Worm (Caenorhabditis elegans) whole organism, early embryonic: ENCODE measurements around the gene str-207.

Experiments
- ets-7 ChIP-seq: sonication (generic microtip); optimal IDR thresholded peaks from 2 replicates; lab custom pipeline; 2016; ENCODE audit warnings: missing genotype, missing genetic modification characterization, missing compliant biosample characterization
- scrt-1 ChIP-seq: fragments of 200-800 bp; sonication (Bioruptor generic); IDR thresholded peaks from 2 replicates; pipeline ENCODE4 v1.3.6; 2022; ENCODE audit warnings: missing genetic modification characterization, missing compliant biosample characterization
- tbx-11 ChIP-seq: fragments of 200-800 bp; sonication (Bioruptor generic); IDR thresholded peaks from 2 replicates; pipeline ENCODE4 v1.3.6; 2022; ENCODE audit warnings: missing genetic modification characterization, missing compliant biosample characterization

DNA sequence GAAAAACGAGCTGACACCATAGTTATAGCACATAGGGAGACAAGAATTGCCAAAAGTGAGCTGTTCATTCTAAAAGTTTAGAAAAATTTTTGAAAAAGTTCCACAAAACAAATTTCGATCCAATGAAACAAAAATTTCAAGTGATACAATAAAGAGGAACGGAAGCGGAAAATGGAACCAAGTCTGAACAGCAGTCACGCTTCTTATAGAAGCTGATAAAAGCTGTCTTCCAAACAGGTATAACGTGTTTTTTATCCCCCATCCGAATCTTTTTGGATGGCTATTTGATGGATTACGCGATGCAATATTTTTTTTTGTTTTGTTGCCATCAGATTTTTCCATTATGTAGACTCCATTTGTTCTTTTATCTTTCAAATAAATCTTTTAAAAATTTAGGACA lies 39.2 kb upstream of the str-207 start, which contains the start of gene H23N18.5:
- no peak for TF ChIP-seq tbx-11 (GFP tag; lab: Robert Waterston, UW)
- no peak for TF ChIP-seq ets-7
- TF ChIP-seq scrt-1 (GFP tag; lab: Robert Waterston, UW) = no peak
